Worm (Caenorhabditis elegans) whole organism, L3 larva: ENCODE measurements around the gene nspa-2.

Experiments used
- R02D3.7 ChIP-seq: fragments of 150-350 bp; optimal IDR thresholded peaks from 2 replicates; lab custom pipeline; 2014; ENCODE audit warnings: missing biosample characterization, missing genetic modification characterization
- ZK546.5 ChIP-seq: sonication (generic microtip); optimal IDR thresholded peaks from 2 replicates; lab custom pipeline; 2017; ENCODE audit warnings: missing biosample characterization, missing genetic modification characterization
- aly-2 ChIP-seq: fragments of 150-350 bp; optimal IDR thresholded peaks from 2 replicates; lab custom pipeline; 2014; ENCODE audit warnings: missing biosample characterization, missing genetic modification characterization
- ama-1 ChIP-seq: fragments of 150-350 bp; optimal IDR thresholded peaks from 2 replicates; lab custom pipeline; 2018
- ceh-82 ChIP-seq: fragments of 150-350 bp; optimal IDR thresholded peaks from 2 replicates; lab custom pipeline; 2014; ENCODE audit warnings: missing biosample characterization, missing genetic modification characterization
- ceh-9 ChIP-seq: sonication (generic microtip); optimal IDR thresholded peaks from 2 replicates; lab custom pipeline; 2018; ENCODE audit warnings: missing biosample characterization, missing genetic modification characterization
- egl-27 ChIP-seq: sonication (generic microtip); optimal IDR thresholded peaks from 4 replicates; lab custom pipeline; 2017; ENCODE audit warnings: missing biosample characterization, missing genetic modification reagents, missing genetic modification characterization
- egl-5 ChIP-seq: fragments of 150-350 bp; optimal IDR thresholded peaks from 2 replicates; lab custom pipeline; 2017; ENCODE audit warnings: missing biosample characterization, missing genetic modification reagents, missing genetic modification characterization, inconsistent platforms
- elt-1 ChIP-seq: fragments of 150-350 bp; optimal IDR thresholded peaks from 2 replicates; lab custom pipeline; 2014; ENCODE audit warnings: missing biosample characterization, missing genetic modification characterization
- elt-2 ChIP-seq: sonication (generic microtip); optimal IDR thresholded peaks from 2 replicates; lab custom pipeline; 2016; ENCODE audit warnings: missing genetic modification reagents, mild to moderate bottlenecking, missing genetic modification characterization, missing compliant biosample characterization
- elt-3 ChIP-seq, 3 experiments: fragments of 150-350 bp in 1 of 3; sonication (generic microtip) in 2 of 3; optimal IDR thresholded peaks; 2 replicates in 2 of 3; 4 replicates in 1 of 3; lab custom pipeline; 2014 to 2017; ENCODE audit warnings: missing biosample characterization in 3 of 3, missing genetic modification characterization in 3 of 3
- eor-1 ChIP-seq, 2 experiments: fragments of 150-350 bp; optimal IDR thresholded peaks; 2 replicates each; lab custom pipeline; 2014 to 2018; ENCODE audit warnings: missing biosample characterization in 2 of 2, missing genetic modification characterization in 2 of 2
- fkh-10 ChIP-seq: sonication (generic microtip); optimal IDR thresholded peaks from 2 replicates; lab custom pipeline; 2017; ENCODE audit warnings: missing biosample characterization, missing genetic modification reagents, missing genetic modification characterization
- fkh-2 ChIP-seq: fragments of 150-350 bp; optimal IDR thresholded peaks from 2 replicates; lab custom pipeline; 2014; ENCODE audit warnings: missing biosample characterization, missing genetic modification reagents, missing genetic modification characterization
- fos-1 ChIP-seq: fragments of 150-350 bp; optimal IDR thresholded peaks from 2 replicates; lab custom pipeline; 2014; ENCODE audit warnings: missing biosample characterization, missing genetic modification characterization
- hmg-11 ChIP-seq: sonication (generic microtip); optimal IDR thresholded peaks from 2 replicates; lab custom pipeline; 2016; ENCODE audit warnings: missing genetic modification characterization, missing compliant biosample characterization
- lin-15B ChIP-seq: fragments of 150-350 bp; optimal IDR thresholded peaks from 2 replicates; lab custom pipeline; 2014; ENCODE audit warnings: missing biosample characterization, missing genetic modification characterization
- lin-39 ChIP-seq: fragments of 150-350 bp; optimal IDR thresholded peaks from 2 replicates; lab custom pipeline; 2018; ENCODE audit warnings: missing biosample characterization, missing genetic modification reagents, missing genetic modification characterization
- lsy-12 ChIP-seq: sonication (generic microtip); optimal IDR thresholded peaks from 2 replicates; lab custom pipeline; 2016; ENCODE audit warnings: mild to moderate bottlenecking, missing genetic modification characterization, missing compliant biosample characterization
- mdl-1 ChIP-seq: fragments of 150-350 bp; optimal IDR thresholded peaks from 2 replicates; lab custom pipeline; 2014; ENCODE audit warnings: missing biosample characterization, missing genetic modification characterization
- mml-1 ChIP-seq: fragments of 150-350 bp; sonication (generic microtip); optimal IDR thresholded peaks from 3 replicates; lab custom pipeline; 2014; ENCODE audit warnings: missing biosample characterization, missing genetic modification characterization
- nfya-1 ChIP-seq: sonication (generic microtip); optimal IDR thresholded peaks from 2 replicates; lab custom pipeline; 2017; ENCODE audit warnings: missing genetic modification characterization, mild to moderate bottlenecking, missing compliant biosample characterization, antibody characterized with exemption, moderate library complexity; ENCODE audit not compliant: insufficient read depth
- nhr-11 ChIP-seq: fragments of 150-350 bp; optimal IDR thresholded peaks from 2 replicates; lab custom pipeline; 2014; ENCODE audit warnings: missing biosample characterization, missing genetic modification characterization
- nhr-12 ChIP-seq: fragments of 150-350 bp; optimal IDR thresholded peaks from 2 replicates; lab custom pipeline; 2014; ENCODE audit warnings: missing biosample characterization, missing genetic modification characterization
- nhr-237 ChIP-seq: fragments of 150-350 bp; optimal IDR thresholded peaks from 2 replicates; lab custom pipeline; 2014; ENCODE audit warnings: missing biosample characterization, missing genetic modification characterization
- nhr-25 ChIP-seq: sonication (generic microtip); optimal IDR thresholded peaks from 2 replicates; lab custom pipeline; 2017; ENCODE audit warnings: missing biosample characterization, missing genetic modification characterization
- nhr-28 ChIP-seq: fragments of 150-350 bp; optimal IDR thresholded peaks from 2 replicates; lab custom pipeline; 2014; ENCODE audit warnings: missing biosample characterization, missing genetic modification characterization
- nhr-43 ChIP-seq: sonication (generic microtip); optimal IDR thresholded peaks from 2 replicates; lab custom pipeline; 2016; ENCODE audit warnings: mild to moderate bottlenecking, missing genetic modification characterization, missing compliant biosample characterization; ENCODE audit not compliant: poor library complexity, severe bottlenecking
- nhr-67 ChIP-seq: fragments of 150-350 bp; optimal IDR thresholded peaks from 2 replicates; lab custom pipeline; 2014; ENCODE audit warnings: missing biosample characterization, missing genetic modification characterization
- nhr-76 ChIP-seq: fragments of 150-350 bp; sonication (generic microtip); optimal IDR thresholded peaks from 5 replicates; lab custom pipeline; 2014; ENCODE audit warnings: missing biosample characterization, missing genetic modification characterization
- nhr-77 ChIP-seq: fragments of 150-350 bp; optimal IDR thresholded peaks from 2 replicates; lab custom pipeline; 2014; ENCODE audit warnings: missing biosample characterization, missing genetic modification characterization
- pha-4 ChIP-seq: fragments of 150-350 bp; optimal IDR thresholded peaks from 2 replicates; lab custom pipeline; 2014; ENCODE audit warnings: missing biosample characterization, missing genetic modification reagents, missing genetic modification characterization
- pqm-1 ChIP-seq: fragments of 150-350 bp; optimal IDR thresholded peaks from 2 replicates; lab custom pipeline; 2017; ENCODE audit warnings: missing biosample characterization, missing genetic modification characterization, inconsistent platforms
- sea-2 ChIP-seq: fragments of 150-350 bp; sonication (generic microtip); optimal IDR thresholded peaks from 4 replicates; lab custom pipeline; 2014; ENCODE audit warnings: missing biosample characterization, missing genetic modification reagents, missing genetic modification characterization
- skn-1 ChIP-seq: fragments of 150-350 bp; optimal IDR thresholded peaks from 2 replicates; lab custom pipeline; 2014; ENCODE audit warnings: missing biosample characterization, missing genetic modification characterization
- tbx-2 ChIP-seq: sonication (generic microtip); optimal IDR thresholded peaks from 2 replicates; lab custom pipeline; 2016; ENCODE audit warnings: mild to moderate bottlenecking, missing genetic modification characterization, missing compliant biosample characterization
- unc-39 ChIP-seq: sonication (generic microtip); optimal IDR thresholded peaks from 4 replicates; lab custom pipeline; 2017; ENCODE audit warnings: missing biosample characterization, missing genetic modification characterization
- unc-62 ChIP-seq: fragments of 150-350 bp; sonication (generic microtip); optimal IDR thresholded peaks from 4 replicates; lab custom pipeline; 2014; ENCODE audit warnings: missing biosample characterization, missing genetic modification reagents, missing genetic modification characterization
- zag-1 ChIP-seq: fragments of 150-350 bp; optimal IDR thresholded peaks from 2 replicates; lab custom pipeline; 2014; ENCODE audit warnings: missing biosample characterization, missing genetic modification characterization

The nspa-2 gene

ce11 chrV:14849628-14850027, 41.3 kb upstream of the nspa-2 start (continued):
- TF ChIP-seq nfya-1 (peak; percentile 59), egl-27 (tag; lab: Kevin White, UChicago) (no peak), pqm-1 (tag; lab: Kevin White, UChicago) (peak; percentile 63), elt-3 (tag; optimal IDR thresholded peaks at IDR 0.05; lab: Kevin White, UChicago) (peak in 2 of 3 experiments; percentile 67 to 83), pha-4 (tag; lab: Kevin White, UChicago) (peak; percentile 81), lin-39 (tag; lab: Kevin White, UChicago) (peak; percentile 54), hmg-11 (tag; lab: Kevin White, UChicago) (peak; percentile 54), egl-5 (tag; lab: Kevin White, UChicago) (no peak), aly-2 (no peak), fkh-10 (GFP tag; lab: Kevin White, UChicago) (no peak), nhr-77 (tag; lab: Kevin White, UChicago) (no peak)

DNA sequence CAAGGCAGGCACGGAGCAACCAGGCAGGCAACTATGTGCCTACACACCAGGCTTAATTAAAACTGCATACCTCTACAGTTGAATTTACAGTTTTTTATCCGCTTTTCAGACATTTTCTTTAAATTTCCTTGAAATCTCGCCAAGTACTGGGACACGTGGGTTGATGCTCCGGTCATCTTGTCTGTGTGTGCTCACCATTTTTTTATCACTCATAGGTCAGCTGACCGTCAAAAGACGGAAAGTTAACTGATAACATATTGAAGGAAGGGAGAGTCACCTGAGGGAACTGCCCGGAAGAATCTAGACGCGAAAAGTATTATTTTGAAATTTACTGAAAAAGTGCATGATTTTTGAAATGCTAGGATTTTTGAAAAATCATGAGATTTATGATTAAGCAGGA, 40.4 kb upstream of the nspa-2 start:
- TF ChIP-seq ama-1 (peak; percentile 68), unc-39 (no peak), elt-1 (tag; lab: Kevin White, UChicago) (no peak), R02D3.7 (no peak), ZK546.5 (tag; lab: Kevin White, UChicago) (no peak), egl-27 (tag; lab: Kevin White, UChicago) (no peak), nhr-77 (tag; lab: Kevin White, UChicago) (no peak), elt-3 (tag; optimal IDR thresholded peaks at IDR 0.05; lab: Kevin White, UChicago) (no peak), ceh-9 (tag; lab: Kevin White, UChicago) (no peak), hmg-11 (tag; lab: Kevin White, UChicago) (no peak), nhr-43 (no peak), nhr-25 (tag; lab: Kevin White, UChicago) (no peak), sea-2 (no peak), nhr-237 (no peak), mml-1 (tag; lab: Kevin White, UChicago) (no peak), nhr-76 (tag; lab: Kevin White, UChicago) (no peak), fkh-2 (no peak), aly-2 (no peak), mdl-1 (tag; lab: Kevin White, UChicago) (no peak), egl-5 (tag; lab: Kevin White, UChicago) (no peak), elt-2 (tag; lab: Kevin White, UChicago) (peak; percentile 87), unc-62 (GFP tag; lab: Kevin White, UChicago) (no peak), pqm-1 (tag; lab: Kevin White, UChicago) (peak; percentile 82), fkh-10 (GFP tag; lab: Kevin White, UChicago) (no peak), pha-4 (tag; lab: Kevin White, UChicago) (peak; percentile 41)

DNA sequence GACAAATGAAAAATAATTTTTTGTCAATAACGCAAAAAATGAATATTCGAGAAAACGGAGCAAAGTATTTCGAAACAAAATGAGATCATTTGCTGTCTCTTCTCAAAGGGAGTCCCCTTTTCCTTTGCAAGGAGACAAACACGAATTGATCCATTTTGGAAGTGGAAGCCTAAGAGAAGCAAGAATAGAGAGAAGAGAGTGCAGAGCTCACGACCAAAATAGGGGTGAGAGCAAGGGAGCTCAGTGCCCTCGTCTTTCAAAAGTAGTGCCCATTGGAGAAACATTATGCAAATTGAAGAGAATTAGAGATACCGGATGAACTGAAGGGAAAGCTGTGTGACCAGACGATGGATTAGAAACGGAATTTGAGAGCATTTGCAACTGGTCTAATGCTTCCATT, 39.7 kb upstream of the nspa-2 start:
- TF ChIP-seq aly-2 (no peak), R02D3.7 (no peak), ama-1 (no peak), unc-62 (GFP tag; lab: Kevin White, UChicago) (no peak), eor-1 (tag; optimal IDR thresholded peaks at IDR 0.05; lab: Kevin White, UChicago) (no peak), elt-3 (tag; optimal IDR thresholded peaks at IDR 0.05; lab: Kevin White, UChicago) (no peak), nfya-1 (peak; percentile 55), nhr-67 (no peak), lin-39 (tag; lab: Kevin White, UChicago) (peak; percentile 84), zag-1 (no peak), nhr-76 (tag; lab: Kevin White, UChicago) (no peak), pha-4 (tag; lab: Kevin White, UChicago) (no peak), nhr-28 (no peak), lsy-12 (no peak), egl-27 (tag; lab: Kevin White, UChicago) (no peak), fos-1 (tag; lab: Kevin White, UChicago) (no peak), nhr-12 (tag; lab: Kevin White, UChicago) (no peak), skn-1 (no peak), hmg-11 (tag; lab: Kevin White, UChicago) (peak; percentile 60), fkh-10 (GFP tag; lab: Kevin White, UChicago) (no peak), lin-15B (tag; lab: Kevin White, UChicago) (peak; percentile 16), tbx-2 (tag; lab: Kevin White, UChicago) (peak; percentile 2), egl-5 (tag; lab: Kevin White, UChicago) (no peak), nhr-11 (tag; lab: Kevin White, UChicago) (no peak), mml-1 (tag; lab: Kevin White, UChicago) (no peak), pqm-1 (tag; lab: Kevin White, UChicago) (no peak), elt-1 (tag; lab: Kevin White, UChicago) (no peak), ceh-82 (tag; lab: Kevin White, UChicago) (no peak), elt-2 (tag; lab: Kevin White, UChicago) (no peak)
